Fruit fly (Drosophila melanogaster): Measurements from ENCODE around the gene Muc14A.

DNA sequence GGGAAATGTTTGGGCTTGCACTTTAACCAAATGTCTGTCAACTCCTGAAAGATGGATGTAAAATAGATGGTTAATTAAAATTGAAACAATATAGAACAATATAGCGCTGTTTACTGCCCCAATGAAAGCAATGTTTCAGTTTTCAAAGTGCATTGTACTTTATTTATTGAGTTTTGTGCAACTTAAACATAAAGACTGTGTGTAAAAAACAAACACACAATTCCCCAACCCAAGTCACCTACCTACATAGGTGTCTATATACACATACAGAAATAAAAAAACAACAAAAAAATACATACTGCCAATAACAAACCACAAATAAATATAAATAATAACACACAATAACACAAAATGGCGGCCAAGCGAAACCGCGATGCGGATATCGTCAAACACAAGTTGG is 74.0 kb downstream of the Muc14A start, which contains the start of gene CG8958:
- TF ChIP-seq dl (GFP tag; optimal IDR thresholded peaks at IDR 0.05; ENCODE audit: insufficient read depth in 1 of 2, partially characterized antibody in 2 of 2) = no peak
- TF ChIP-seq dsf (GFP tag; optimal IDR thresholded peaks at IDR 0.05; ENCODE audit: borderline replicate concordance) = no peak
